Worm (Caenorhabditis elegans): ENCODE data around the gene wdr-60.

The wdr-60 gene

DNA sequence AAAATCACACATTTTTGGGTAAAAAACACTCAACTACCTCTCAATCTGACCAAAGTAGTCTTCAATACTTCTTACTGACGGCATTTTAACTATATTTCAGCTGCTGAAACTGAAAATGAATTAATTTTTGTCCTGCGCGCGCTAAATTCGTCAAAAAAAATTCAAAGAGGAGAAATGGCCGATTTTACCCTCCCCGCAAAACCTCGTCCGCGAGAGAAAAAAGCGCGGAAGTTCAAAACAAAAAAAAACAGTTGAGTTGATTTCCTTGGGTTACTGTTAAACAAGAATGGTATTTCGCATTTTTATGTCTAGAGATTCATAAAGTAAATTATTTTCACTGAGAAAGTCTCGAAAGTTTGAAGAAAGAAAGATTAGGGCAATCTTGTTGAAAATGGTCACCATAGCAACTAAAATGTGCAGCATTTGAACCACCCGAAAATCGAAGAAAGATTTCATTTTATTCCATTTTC is at the start of gene wdr-60, which contains the start of gene C27F2.10 (continued):
- TF ChIP-seq ahr-1 (tag; optimal IDR thresholded peaks at IDR 0.05) (no peak), eyg-1 (tag; optimal IDR thresholded peaks at IDR 0.05) (no peak), F13H6.1 (tag; optimal IDR thresholded peaks at IDR 0.05) (no peak), lin-11 (tag; optimal IDR thresholded peaks at IDR 0.05) (no peak), lim-6 (tag; optimal IDR thresholded peaks at IDR 0.05) (no peak), madf-2 (tag; optimal IDR thresholded peaks at IDR 0.05) (no peak), nhr-232 (tag; optimal IDR thresholded peaks at IDR 0.05) (no peak), syd-9 (tag; optimal IDR thresholded peaks at IDR 0.05) (no peak), ceh-31 (tag; optimal IDR thresholded peaks at IDR 0.05) (peak; percentile 68), ets-4 (tag; optimal IDR thresholded peaks at IDR 0.05) (peak; percentile 94), K09A11.1 (tag; optimal IDR thresholded peaks at IDR 0.05; ENCODE audit: insufficient read depth) (no peak), sdc-2 (tag; optimal IDR thresholded peaks at IDR 0.05) (no peak), pqm-1 (tag; optimal IDR thresholded peaks at IDR 0.05) (no peak), ceh-18 (tag; optimal IDR thresholded peaks at IDR 0.05) (no peak), sox-4 (tag; optimal IDR thresholded peaks at IDR 0.05) (no peak), sox-2 (GFP tag; IDR thresholded peaks at IDR 0.05) (no peak)

DNA sequence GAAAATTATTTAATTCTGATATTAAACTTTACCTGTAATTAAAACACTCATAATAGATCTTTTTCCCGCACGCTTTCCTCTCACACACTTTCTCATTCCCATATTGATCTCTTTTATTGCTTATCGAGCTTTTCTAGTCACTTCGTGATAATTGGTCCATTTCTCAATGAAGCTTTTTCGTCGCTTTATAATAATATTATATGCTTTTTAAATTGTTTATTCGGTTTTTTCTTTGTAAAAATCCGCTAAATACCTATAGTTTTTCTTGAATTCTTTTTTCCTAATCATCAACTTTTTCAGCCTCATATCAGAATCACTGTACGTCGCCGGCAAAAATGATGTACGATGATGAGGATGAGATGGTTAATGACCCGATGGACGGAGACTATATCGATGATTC is 47.7 kb upstream of the wdr-60 start, which contains the start of gene rpb-2:
Gene rpb-2, plus strand, starts transcription at position 301 of the 400 bp plus-strand sequence.
- TF ChIP-seq ceh-6 (GFP tag; optimal IDR thresholded peaks at IDR 0.05), result no peak
- no peak for TF ChIP-seq elt-4 (tag; optimal IDR thresholded peaks at IDR 0.05)

DNA sequence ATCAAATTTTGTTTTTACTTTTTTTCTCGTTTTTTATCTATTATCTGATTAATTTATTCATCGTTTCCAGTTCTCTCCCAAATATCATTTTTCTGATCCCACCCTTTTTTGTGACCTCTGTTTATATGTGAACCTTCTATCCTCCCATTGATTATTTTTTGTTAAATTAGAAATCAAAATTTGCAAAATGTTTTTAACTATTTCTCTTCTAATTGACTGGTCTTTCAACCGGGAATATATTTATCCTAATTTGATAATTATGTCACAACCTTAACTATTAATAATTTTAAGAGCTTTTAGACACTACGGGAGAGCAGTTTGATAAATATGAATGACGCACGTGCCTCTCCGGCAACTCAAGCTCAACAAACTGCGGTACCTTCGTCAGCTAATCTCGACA is 42.8 kb upstream of the wdr-60 start, which contains the start of gene ntl-9:
Gene ntl-9, plus strand, starts transcription at position 301 of the 400 bp plus-strand sequence.
- TF ChIP-seq pag-3 (tag; optimal IDR thresholded peaks at IDR 0.05; ENCODE audit: borderline replicate concordance) (no peak), ceh-48 (tag; optimal IDR thresholded peaks at IDR 0.05) (no peak), ets-4 (tag; optimal IDR thresholded peaks at IDR 0.05) (no peak)

DNA sequence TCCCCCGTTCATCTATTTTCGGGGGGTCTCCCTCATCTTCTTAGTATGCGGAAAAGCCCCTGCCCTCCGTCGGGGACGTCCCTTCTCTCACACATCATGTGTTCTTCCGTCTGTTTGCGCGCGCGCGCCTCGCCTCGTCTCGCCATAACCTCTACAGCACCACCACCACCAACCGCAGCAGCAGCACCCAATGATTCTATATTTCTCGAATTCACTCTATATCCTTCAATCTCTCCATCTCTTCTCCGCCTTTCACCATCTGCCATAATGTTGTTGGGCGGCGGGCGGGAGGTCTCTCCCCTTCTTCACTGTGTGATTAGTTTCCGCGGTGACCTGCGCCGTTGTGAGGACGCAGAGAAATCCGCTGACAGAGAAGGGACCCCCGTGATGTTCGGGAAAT is 39.7 kb upstream of the wdr-60 start:
- TF ChIP-seq K02D7.2 (tag; optimal IDR thresholded peaks at IDR 0.05), result peak; percentile 37
- TF ChIP-seq eyg-1 (tag; optimal IDR thresholded peaks at IDR 0.05), result peak; percentile 30
- TF ChIP-seq pax-1 (tag; optimal IDR thresholded peaks at IDR 0.05), result no peak
- TF ChIP-seq nhr-232 (tag; optimal IDR thresholded peaks at IDR 0.05), result peak; percentile 9
- peak; percentile 32 for TF ChIP-seq T23F11.4 (GFP tag; optimal IDR thresholded peaks at IDR 0.05)
- TF ChIP-seq nfya-1 (tag; optimal IDR thresholded peaks at IDR 0.05), result peak; percentile 73
- no peak for TF ChIP-seq ahr-1 (tag; optimal IDR thresholded peaks at IDR 0.05)
- peak; percentile 84 for TF ChIP-seq ceh-31 (tag; optimal IDR thresholded peaks at IDR 0.05)
- no peak for TF ChIP-seq hlh-13 (GFP tag; optimal IDR thresholded peaks at IDR 0.05)
- no peak for TF ChIP-seq fkh-6 (tag; optimal IDR thresholded peaks at IDR 0.05)
- TF ChIP-seq elt-2 (tag; optimal IDR thresholded peaks at IDR 0.05), result no peak
- peak; percentile 77 for TF ChIP-seq hlh-30 (tag; optimal IDR thresholded peaks at IDR 0.05; ENCODE audit: insufficient read depth)
- TF ChIP-seq ztf-16 (tag; optimal IDR thresholded peaks at IDR 0.05), result no peak
- TF ChIP-seq ceh-45 (GFP tag; IDR thresholded peaks at IDR 0.05), result no peak
- TF ChIP-seq unc-55 (GFP tag; optimal IDR thresholded peaks at IDR 0.05), result no peak
- TF ChIP-seq lim-6 (tag; optimal IDR thresholded peaks at IDR 0.05), result no peak
- TF ChIP-seq ceh-9 (tag; optimal IDR thresholded peaks at IDR 0.05), result no peak
- TF ChIP-seq ceh-18 (tag; optimal IDR thresholded peaks at IDR 0.05), result peak; percentile 24
- TF ChIP-seq syd-9 (tag; optimal IDR thresholded peaks at IDR 0.05), result peak; percentile 42
- TF ChIP-seq ceh-14 (tag; optimal IDR thresholded peaks at IDR 0.05), result peak; percentile 66
- peak; percentile 2 for TF ChIP-seq ceh-6 (GFP tag; optimal IDR thresholded peaks at IDR 0.05)
- peak; percentile 80 for TF ChIP-seq ref-2 (tag; optimal IDR thresholded peaks at IDR 0.05)
- no peak for TF ChIP-seq ama-1 (optimal IDR thresholded peaks at IDR 0.05)
- TF ChIP-seq hlh-8 (tag; optimal IDR thresholded peaks at IDR 0.05), result peak; percentile 76
- TF ChIP-seq ceh-34 (tag; optimal IDR thresholded peaks at IDR 0.05), result peak; percentile 84
- TF ChIP-seq unc-42 (tag; optimal IDR thresholded peaks at IDR 0.05), result peak; percentile 65
- TF ChIP-seq elt-4 (tag; optimal IDR thresholded peaks at IDR 0.05), result no peak
- no peak for TF ChIP-seq ttx-3 (tag; optimal IDR thresholded peaks at IDR 0.05)
- peak; percentile 75 for TF ChIP-seq hlh-6 (tag; optimal IDR thresholded peaks at IDR 0.05)
- peak; percentile 60 for TF ChIP-seq C08G9.2 (tag; optimal IDR thresholded peaks at IDR 0.05)
- no peak for TF ChIP-seq odd-2 (tag; optimal IDR thresholded peaks at IDR 0.05)
- no peak for TF ChIP-seq K09A11.1 (tag; optimal IDR thresholded peaks at IDR 0.05; ENCODE audit: insufficient read depth)
- TF ChIP-seq ceh-22 (tag; optimal IDR thresholded peaks at IDR 0.05), result no peak
- TF ChIP-seq C38D4.7 (GFP tag; optimal IDR thresholded peaks at IDR 0.05), result peak; percentile 18
- peak; percentile 85 for TF ChIP-seq rnt-1 (tag; optimal IDR thresholded peaks at IDR 0.05)
- peak; percentile 33 for TF ChIP-seq F13H6.1 (tag; optimal IDR thresholded peaks at IDR 0.05)
- no peak for TF ChIP-seq madf-2 (tag; optimal IDR thresholded peaks at IDR 0.05)
